Worm (Caenorhabditis elegans) whole organism, late embryonic: ENCODE data around the gene grd-2.

Experiments
- F13H6.1 ChIP-seq: sonication (generic microtip); optimal IDR thresholded peaks from 2 replicates; lab custom pipeline; 2016; ENCODE audit warnings: missing genetic modification characterization, missing compliant biosample characterization
- K02D7.2 ChIP-seq: sonication (generic microtip); optimal IDR thresholded peaks from 2 replicates; lab custom pipeline; 2017; ENCODE audit warnings: mild to moderate bottlenecking, missing genetic modification characterization, missing compliant biosample characterization
- K09A11.1 ChIP-seq: sonication (generic microtip); optimal IDR thresholded peaks from 2 replicates; lab custom pipeline; 2017; ENCODE audit warnings: antibody characterized with exemption, mild to moderate bottlenecking, missing genetic modification characterization, missing compliant biosample characterization; ENCODE audit not compliant: insufficient read depth
- T23F11.4 ChIP-seq: fragments of 200-800 bp; sonication (Bioruptor generic); optimal IDR thresholded peaks from 2 replicates; lab custom pipeline; 2018; ENCODE audit warnings: mild to moderate bottlenecking, missing genetic modification characterization, missing compliant biosample characterization
- ahr-1 ChIP-seq: sonication (generic microtip); optimal IDR thresholded peaks from 2 replicates; lab custom pipeline; 2016; ENCODE audit warnings: missing genetic modification characterization, missing compliant biosample characterization
- ceh-14 ChIP-seq: sonication (generic microtip); optimal IDR thresholded peaks from 2 replicates; lab custom pipeline; 2016; ENCODE audit warnings: missing genotype, missing genetic modification characterization, missing compliant biosample characterization
- ceh-18 ChIP-seq: sonication (generic microtip); optimal IDR thresholded peaks from 2 replicates; lab custom pipeline; 2016; ENCODE audit warnings: missing genetic modification characterization, missing compliant biosample characterization
- ceh-22 ChIP-seq: sonication (generic microtip); optimal IDR thresholded peaks from 2 replicates; lab custom pipeline; 2017; ENCODE audit warnings: missing biosample characterization, missing genetic modification characterization
- ceh-30 ChIP-seq: fragments of 150-350 bp; optimal IDR thresholded peaks from 2 replicates; lab custom pipeline; 2014; ENCODE audit warnings: missing biosample characterization, missing genetic modification characterization
- ceh-45 ChIP-seq: fragments of 200-800 bp; sonication (Bioruptor generic); IDR thresholded peaks from 2 replicates; pipeline ENCODE4 v1.3.6; 2022; ENCODE audit warnings: missing genetic modification reagents, missing genetic modification characterization, missing compliant biosample characterization
- ceh-48 ChIP-seq: sonication (generic microtip); optimal IDR thresholded peaks from 2 replicates; lab custom pipeline; 2016; ENCODE audit warnings: missing genetic modification characterization, inconsistent platforms, missing compliant biosample characterization
- ceh-6 ChIP-seq: fragments of 200-800 bp; sonication (Bioruptor generic); optimal IDR thresholded peaks from 2 replicates; lab custom pipeline; 2018; ENCODE audit warnings: mild to moderate bottlenecking, missing genetic modification characterization, missing compliant biosample characterization
- ceh-9 ChIP-seq: sonication (generic microtip); optimal IDR thresholded peaks from 2 replicates; lab custom pipeline; 2016; ENCODE audit warnings: mild to moderate bottlenecking, missing genetic modification characterization, inconsistent platforms, missing compliant biosample characterization
- che-1 ChIP-seq: sonication (generic microtip); optimal IDR thresholded peaks from 2 replicates; lab custom pipeline; 2016; ENCODE audit warnings: mild to moderate bottlenecking, missing genetic modification characterization, missing compliant biosample characterization
- ets-4 ChIP-seq: sonication (generic microtip); optimal IDR thresholded peaks from 2 replicates; lab custom pipeline; 2016; ENCODE audit warnings: missing genetic modification characterization, missing compliant biosample characterization
- eyg-1 ChIP-seq: sonication (generic microtip); optimal IDR thresholded peaks from 2 replicates; lab custom pipeline; 2016; ENCODE audit warnings: missing genotype, missing genetic modification characterization, missing compliant biosample characterization
- fax-1 ChIP-seq: sonication (generic microtip); optimal IDR thresholded peaks from 2 replicates; lab custom pipeline; 2016; ENCODE audit warnings: missing genotype, missing genetic modification characterization, missing compliant biosample characterization
- fkh-6 ChIP-seq: sonication (generic microtip); optimal IDR thresholded peaks from 2 replicates; lab custom pipeline; 2016; ENCODE audit warnings: missing genetic modification characterization, missing compliant biosample characterization
- gmeb-2 ChIP-seq: sonication (generic microtip); optimal IDR thresholded peaks from 2 replicates; lab custom pipeline; 2016; ENCODE audit warnings: missing genetic modification characterization, inconsistent platforms, missing compliant biosample characterization
- hlh-13 ChIP-seq: fragments of 200-800 bp; sonication (Bioruptor generic); optimal IDR thresholded peaks from 2 replicates; lab custom pipeline; 2018; ENCODE audit warnings: mild to moderate bottlenecking, missing genetic modification characterization, missing compliant biosample characterization
- hlh-15 ChIP-seq: sonication (generic microtip); optimal IDR thresholded peaks from 2 replicates; lab custom pipeline; 2016; ENCODE audit warnings: missing genetic modification characterization, missing compliant biosample characterization
- hlh-30 ChIP-seq: sonication (generic microtip); optimal IDR thresholded peaks from 2 replicates; lab custom pipeline; 2017; ENCODE audit warnings: antibody characterized with exemption, missing genetic modification characterization, missing compliant biosample characterization; ENCODE audit not compliant: insufficient read depth
- hlh-6 ChIP-seq: sonication (generic microtip); optimal IDR thresholded peaks from 2 replicates; lab custom pipeline; 2016; ENCODE audit warnings: missing genotype, missing genetic modification characterization, missing compliant biosample characterization
- hlh-8 ChIP-seq: sonication (generic microtip); optimal IDR thresholded peaks from 2 replicates; lab custom pipeline; 2016; ENCODE audit warnings: missing genotype, missing genetic modification characterization, missing compliant biosample characterization
- lin-11 ChIP-seq: fragments of 200-800 bp; sonication (Bioruptor generic); optimal IDR thresholded peaks from 2 replicates; lab custom pipeline; 2018; ENCODE audit warnings: mild to moderate bottlenecking, missing genetic modification characterization, missing compliant biosample characterization
- nfya-1 ChIP-seq: sonication (generic microtip); optimal IDR thresholded peaks from 2 replicates; lab custom pipeline; 2017; ENCODE audit warnings: missing genetic modification characterization, mild to moderate bottlenecking, missing compliant biosample characterization, antibody characterized with exemption, moderate library complexity
- nhr-11 ChIP-seq: fragments of 150-350 bp; optimal IDR thresholded peaks from 2 replicates; lab custom pipeline; 2014; ENCODE audit warnings: missing biosample characterization, missing genetic modification characterization
- npax-4 ChIP-seq: sonication (generic microtip); optimal IDR thresholded peaks from 2 replicates; lab custom pipeline; 2016; ENCODE audit warnings: missing genetic modification characterization, missing compliant biosample characterization
- pag-3 ChIP-seq: sonication (generic microtip); optimal IDR thresholded peaks from 2 replicates; lab custom pipeline; 2016; ENCODE audit warnings: missing compliant biosample characterization, missing genetic modification characterization, borderline replicate concordance
- pax-1 ChIP-seq: fragments of 150-350 bp; optimal IDR thresholded peaks from 2 replicates; lab custom pipeline; 2014; ENCODE audit warnings: missing biosample characterization, missing genetic modification characterization
- pha-2 ChIP-seq: sonication (generic microtip); optimal IDR thresholded peaks from 2 replicates; lab custom pipeline; 2017; ENCODE audit warnings: mild to moderate bottlenecking, missing genetic modification characterization, missing compliant biosample characterization
- pha-4 ChIP-seq: fragments of 150-350 bp; optimal IDR thresholded peaks from 2 replicates; lab custom pipeline; 2018; ENCODE audit warnings: missing biosample characterization, missing genetic modification reagents, missing genetic modification characterization
- pqm-1 ChIP-seq: sonication (generic microtip); optimal IDR thresholded peaks from 2 replicates; lab custom pipeline; 2016; ENCODE audit warnings: missing genetic modification characterization, missing compliant biosample characterization
- rnt-1 ChIP-seq: sonication (generic microtip); optimal IDR thresholded peaks from 2 replicates; lab custom pipeline; 2016; ENCODE audit warnings: missing genetic modification characterization, missing compliant biosample characterization
- sdc-2 ChIP-seq: sonication (generic microtip); optimal IDR thresholded peaks from 2 replicates; lab custom pipeline; 2016; ENCODE audit warnings: missing genotype, missing genetic modification characterization, missing compliant biosample characterization
- sox-2 ChIP-seq: fragments of 200-800 bp; sonication (Bioruptor generic); IDR thresholded peaks from 2 replicates; pipeline ENCODE4 v1.3.6; 2022; ENCODE audit warnings: missing genetic modification reagents, missing genetic modification characterization, missing compliant biosample characterization
- syd-9 ChIP-seq: sonication (generic microtip); optimal IDR thresholded peaks from 2 replicates; lab custom pipeline; 2016; ENCODE audit warnings: mild to moderate bottlenecking, missing genetic modification characterization, moderate library complexity, missing compliant biosample characterization
- tbx-2 ChIP-seq: sonication (generic microtip); optimal IDR thresholded peaks from 2 replicates; lab custom pipeline; 2016; ENCODE audit warnings: missing genetic modification characterization, missing compliant biosample characterization
- tbx-7 ChIP-seq: sonication (generic microtip); optimal IDR thresholded peaks from 2 replicates; lab custom pipeline; 2016; ENCODE audit warnings: missing genotype, missing genetic modification characterization, missing compliant biosample characterization
- ttx-3 ChIP-seq: sonication (generic microtip); optimal IDR thresholded peaks from 2 replicates; lab custom pipeline; 2016; ENCODE audit warnings: missing genetic modification reagents, missing genetic modification characterization, missing compliant biosample characterization
- unc-42 ChIP-seq: sonication (generic microtip); optimal IDR thresholded peaks from 2 replicates; lab custom pipeline; 2016; ENCODE audit warnings: missing genotype, missing genetic modification characterization, missing compliant biosample characterization
- zip-5 ChIP-seq: sonication (generic microtip); optimal IDR thresholded peaks from 2 replicates; lab custom pipeline; 2016; ENCODE audit warnings: missing genetic modification characterization, missing compliant biosample characterization

Gene grd-2

DNA sequence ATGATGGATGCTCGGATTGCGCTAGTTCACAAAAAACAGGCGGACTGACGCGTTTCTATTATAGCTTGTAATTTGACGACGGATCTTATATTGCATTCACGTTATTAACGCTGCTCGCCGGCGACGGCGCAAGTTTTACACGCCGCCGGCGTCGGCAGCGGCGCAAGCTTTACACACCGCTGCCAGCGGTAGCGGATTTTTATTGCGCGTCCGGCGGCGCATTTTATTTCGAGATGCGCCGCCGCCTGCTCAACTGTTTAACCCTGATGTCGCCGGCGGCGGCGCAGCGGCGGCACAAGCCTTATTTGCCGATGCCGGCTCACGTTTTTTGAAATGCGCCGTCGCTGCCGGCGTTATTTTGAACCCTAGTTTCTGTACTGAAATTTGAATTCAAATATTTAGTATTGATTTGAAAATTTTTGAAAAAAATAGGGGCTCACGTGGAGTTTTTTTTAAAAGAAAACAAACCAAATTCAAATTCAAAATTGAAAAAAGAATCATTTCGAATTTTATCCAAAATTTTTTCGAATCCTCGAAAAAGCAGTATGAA, 4.9 kb upstream of the grd-2 start, which contains the start of gene ttr-57:
Gene ttr-57 (plus strand): TSS at position 500 of the 550 bp plus-strand sequence.
- no peak for TF ChIP-seq ceh-45
- TF ChIP-seq nhr-11: no peak
- TF ChIP-seq hlh-30 (tag; lab: Kevin White, UChicago): no peak
- TF ChIP-seq fax-1 (tag; lab: Kevin White, UChicago): no peak
- TF ChIP-seq gmeb-2 (tag; lab: Kevin White, UChicago): no peak
- TF ChIP-seq hlh-15 (tag; lab: Kevin White, UChicago): no peak
- TF ChIP-seq ceh-22 (tag; lab: Kevin White, UChicago): no peak
- TF ChIP-seq fkh-6 (tag; lab: Kevin White, UChicago): no peak
- no peak for TF ChIP-seq ceh-48 (tag; lab: Kevin White, UChicago)
- TF ChIP-seq pha-4 (tag; lab: Kevin White, UChicago): no peak
- no peak for TF ChIP-seq zip-5
- TF ChIP-seq sdc-2 (tag; lab: Kevin White, UChicago): no peak
- TF ChIP-seq syd-9 (tag; lab: Kevin White, UChicago): no peak
- no peak for TF ChIP-seq hlh-6 (tag; lab: Kevin White, UChicago)
- TF ChIP-seq npax-4 (tag; lab: Kevin White, UChicago): no peak
- TF ChIP-seq pha-2: no peak
- no peak for TF ChIP-seq ttx-3 (tag; lab: Kevin White, UChicago)
- no peak for TF ChIP-seq ceh-30
- no peak for TF ChIP-seq hlh-8 (tag; lab: Kevin White, UChicago)

DNA sequence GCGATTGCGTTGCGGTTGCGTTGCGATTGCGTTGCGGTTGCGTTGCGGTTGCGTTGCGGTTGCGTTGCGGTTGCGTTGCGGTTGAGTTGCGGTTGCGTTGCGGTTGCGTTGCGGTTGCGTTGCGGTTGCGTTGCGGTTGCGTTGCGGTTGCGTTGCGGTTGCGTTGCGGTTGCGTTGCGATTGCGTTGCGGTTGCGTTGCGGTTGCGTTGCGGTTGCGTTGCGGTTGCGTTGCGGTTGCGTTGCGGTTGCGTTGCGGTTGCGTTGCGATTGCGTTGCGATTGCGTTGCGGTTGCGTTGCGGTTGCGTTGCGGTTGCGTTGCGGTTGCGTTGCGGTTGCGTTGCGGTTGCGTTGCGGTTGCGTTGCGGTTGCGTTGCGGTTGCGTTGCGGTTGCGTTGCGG, 3.8 kb upstream of the grd-2 start:
- TF ChIP-seq rnt-1: peak; percentile 85

DNA sequence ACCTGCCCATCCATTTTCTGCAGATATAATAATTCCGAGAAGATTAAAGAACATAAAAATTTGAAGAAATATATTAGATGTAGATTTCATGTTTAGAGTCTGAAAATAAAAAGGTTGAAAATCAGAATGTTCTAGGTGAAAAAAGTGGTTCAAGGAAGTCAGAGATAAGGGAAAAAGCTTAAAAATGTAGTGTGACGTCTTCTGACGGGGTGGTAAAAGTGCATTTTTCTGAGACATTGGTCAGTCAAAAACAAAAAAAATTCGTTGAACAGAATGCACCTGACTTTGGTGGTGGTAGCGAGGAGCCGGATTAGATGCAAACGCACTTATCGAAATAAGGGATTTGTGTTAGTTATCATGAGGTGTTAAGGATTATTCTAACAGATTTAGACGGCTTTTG, 3.0 kb upstream of the grd-2 start, which contains the start of gene F46B3.23:
Gene F46B3.23 (minus strand): TSS at position 101 of the 400 bp plus-strand sequence.
- TF ChIP-seq ceh-45 (no peak), ceh-6 (GFP tag; lab: Kevin White, UChicago) (no peak), sox-2 (GFP tag; lab: Robert Waterston, UW) (no peak), pag-3 (tag; lab: Kevin White, UChicago) (no peak), che-1 (tag; lab: Kevin White, UChicago) (no peak), rnt-1 (no peak), npax-4 (tag; lab: Kevin White, UChicago) (no peak), pha-4 (tag; lab: Kevin White, UChicago) (no peak), F13H6.1 (tag; lab: Kevin White, UChicago) (no peak), fax-1 (tag; lab: Kevin White, UChicago) (no peak), unc-42 (tag; lab: Kevin White, UChicago) (no peak), tbx-7 (no peak), ceh-9 (tag; lab: Kevin White, UChicago) (no peak), lin-11 (no peak), ceh-30 (no peak), fkh-6 (tag; lab: Kevin White, UChicago) (no peak)

ce11 chrV:20608688-20609087, 906 bp upstream of the grd-2 start, which contains the start of gene ttr-12:
TSS of gene ttr-12 (minus strand) at chrV:20608788.
- TF ChIP-seq gmeb-2 (tag; lab: Kevin White, UChicago) (no peak), ceh-6 (GFP tag; lab: Kevin White, UChicago) (no peak), lin-11 (no peak), eyg-1 (tag; lab: Kevin White, UChicago) (no peak), K09A11.1 (tag; lab: Kevin White, UChicago) (no peak), rnt-1 (no peak), sdc-2 (tag; lab: Kevin White, UChicago) (no peak), pax-1 (no peak), ets-4 (tag; lab: Kevin White, UChicago) (no peak), ceh-14 (tag; lab: Kevin White, UChicago) (no peak), hlh-13 (GFP tag; lab: Kevin White, UChicago) (no peak), tbx-7 (no peak), nfya-1 (tag; lab: Kevin White, UChicago) (no peak), K02D7.2 (tag; lab: Kevin White, UChicago) (no peak), hlh-15 (tag; lab: Kevin White, UChicago) (no peak), T23F11.4 (no peak), tbx-2 (no peak), ceh-18 (tag; lab: Kevin White, UChicago) (no peak), pqm-1 (tag; lab: Kevin White, UChicago) (no peak), ahr-1 (no peak)
